Worm (Caenorhabditis elegans) whole organism, L3 larva: ENCODE data around the gene F22B5.10.

Source experiments
- R02D3.7 ChIP-seq: fragments of 150-350 bp; optimal IDR thresholded peaks from 2 replicates; lab custom pipeline; 2014; ENCODE audit warnings: missing biosample characterization, missing genetic modification characterization
- aly-2 ChIP-seq: fragments of 150-350 bp; optimal IDR thresholded peaks from 2 replicates; lab custom pipeline; 2014; ENCODE audit warnings: missing biosample characterization, missing genetic modification characterization
- ama-1 ChIP-seq: fragments of 150-350 bp; optimal IDR thresholded peaks from 2 replicates; lab custom pipeline; 2018
- ceh-16 ChIP-seq: sonication (generic microtip); optimal IDR thresholded peaks from 2 replicates; lab custom pipeline; 2017; ENCODE audit warnings: missing biosample characterization, missing genetic modification characterization
- ceh-28 ChIP-seq: fragments of 150-350 bp; optimal IDR thresholded peaks from 2 replicates; lab custom pipeline; 2014; ENCODE audit warnings: missing biosample characterization, missing genetic modification reagents, missing genetic modification characterization
- ceh-82 ChIP-seq: fragments of 150-350 bp; optimal IDR thresholded peaks from 2 replicates; lab custom pipeline; 2014; ENCODE audit warnings: missing biosample characterization, missing genetic modification characterization
- daf-12 ChIP-seq: fragments of 150-350 bp; optimal IDR thresholded peaks from 2 replicates; lab custom pipeline; 2014; ENCODE audit warnings: missing biosample characterization, missing genetic modification reagents, missing genetic modification characterization
- egl-27 ChIP-seq: sonication (generic microtip); optimal IDR thresholded peaks from 4 replicates; lab custom pipeline; 2017; ENCODE audit warnings: missing biosample characterization, missing genetic modification reagents, missing genetic modification characterization
- egl-5 ChIP-seq: fragments of 150-350 bp; optimal IDR thresholded peaks from 2 replicates; lab custom pipeline; 2017; ENCODE audit warnings: missing biosample characterization, missing genetic modification reagents, missing genetic modification characterization, inconsistent platforms
- elt-1 ChIP-seq: fragments of 150-350 bp; optimal IDR thresholded peaks from 2 replicates; lab custom pipeline; 2014; ENCODE audit warnings: missing biosample characterization, missing genetic modification characterization
- elt-2 ChIP-seq: sonication (generic microtip); optimal IDR thresholded peaks from 2 replicates; lab custom pipeline; 2016; ENCODE audit warnings: missing genetic modification reagents, mild to moderate bottlenecking, missing genetic modification characterization, missing compliant biosample characterization
- elt-3 ChIP-seq, 3 experiments: fragments of 150-350 bp in 1 of 3; sonication (generic microtip) in 2 of 3; optimal IDR thresholded peaks; 2 replicates in 2 of 3; 4 replicates in 1 of 3; lab custom pipeline; 2014 to 2017; ENCODE audit warnings: missing biosample characterization in 3 of 3, missing genetic modification characterization in 3 of 3
- eor-1 ChIP-seq, 2 experiments: fragments of 150-350 bp; optimal IDR thresholded peaks; 2 replicates each; lab custom pipeline; 2014 to 2018; ENCODE audit warnings: missing biosample characterization in 2 of 2, missing genetic modification characterization in 2 of 2
- fkh-10 ChIP-seq: sonication (generic microtip); optimal IDR thresholded peaks from 2 replicates; lab custom pipeline; 2017; ENCODE audit warnings: missing biosample characterization, missing genetic modification reagents, missing genetic modification characterization
- fkh-2 ChIP-seq: fragments of 150-350 bp; optimal IDR thresholded peaks from 2 replicates; lab custom pipeline; 2014; ENCODE audit warnings: missing biosample characterization, missing genetic modification reagents, missing genetic modification characterization
- fos-1 ChIP-seq: fragments of 150-350 bp; optimal IDR thresholded peaks from 2 replicates; lab custom pipeline; 2014; ENCODE audit warnings: missing biosample characterization, missing genetic modification characterization
- hmg-11 ChIP-seq: sonication (generic microtip); optimal IDR thresholded peaks from 2 replicates; lab custom pipeline; 2016; ENCODE audit warnings: missing genetic modification characterization, missing compliant biosample characterization
- jun-1 ChIP-seq: fragments of 150-350 bp; optimal IDR thresholded peaks from 2 replicates; lab custom pipeline; 2014; ENCODE audit warnings: missing biosample characterization, missing genetic modification reagents, missing genetic modification characterization
- lin-15B ChIP-seq: fragments of 150-350 bp; optimal IDR thresholded peaks from 2 replicates; lab custom pipeline; 2014; ENCODE audit warnings: missing biosample characterization, missing genetic modification characterization
- lin-39 ChIP-seq: fragments of 150-350 bp; optimal IDR thresholded peaks from 2 replicates; lab custom pipeline; 2018; ENCODE audit warnings: missing biosample characterization, missing genetic modification reagents, missing genetic modification characterization
- lsy-12 ChIP-seq: sonication (generic microtip); optimal IDR thresholded peaks from 2 replicates; lab custom pipeline; 2016; ENCODE audit warnings: mild to moderate bottlenecking, missing genetic modification characterization, missing compliant biosample characterization
- mdl-1 ChIP-seq: fragments of 150-350 bp; optimal IDR thresholded peaks from 2 replicates; lab custom pipeline; 2014; ENCODE audit warnings: missing biosample characterization, missing genetic modification characterization
- mml-1 ChIP-seq: fragments of 150-350 bp; sonication (generic microtip); optimal IDR thresholded peaks from 3 replicates; lab custom pipeline; 2014; ENCODE audit warnings: missing biosample characterization, missing genetic modification characterization
- nfya-1 ChIP-seq: sonication (generic microtip); optimal IDR thresholded peaks from 2 replicates; lab custom pipeline; 2017; ENCODE audit warnings: missing genetic modification characterization, mild to moderate bottlenecking, missing compliant biosample characterization, antibody characterized with exemption, moderate library complexity; ENCODE audit not compliant: insufficient read depth
- nhr-11 ChIP-seq: fragments of 150-350 bp; optimal IDR thresholded peaks from 2 replicates; lab custom pipeline; 2014; ENCODE audit warnings: missing biosample characterization, missing genetic modification characterization
- nhr-12 ChIP-seq: fragments of 150-350 bp; optimal IDR thresholded peaks from 2 replicates; lab custom pipeline; 2014; ENCODE audit warnings: missing biosample characterization, missing genetic modification characterization
- nhr-23 ChIP-seq: fragments of 150-350 bp; optimal IDR thresholded peaks from 2 replicates; lab custom pipeline; 2014; ENCODE audit warnings: missing biosample characterization, missing genetic modification reagents, missing genetic modification characterization
- nhr-237 ChIP-seq: fragments of 150-350 bp; optimal IDR thresholded peaks from 2 replicates; lab custom pipeline; 2014; ENCODE audit warnings: missing biosample characterization, missing genetic modification characterization
- nhr-25 ChIP-seq: sonication (generic microtip); optimal IDR thresholded peaks from 2 replicates; lab custom pipeline; 2017; ENCODE audit warnings: missing biosample characterization, missing genetic modification characterization
- nhr-28 ChIP-seq: fragments of 150-350 bp; optimal IDR thresholded peaks from 2 replicates; lab custom pipeline; 2014; ENCODE audit warnings: missing biosample characterization, missing genetic modification characterization
- nhr-43 ChIP-seq: sonication (generic microtip); optimal IDR thresholded peaks from 2 replicates; lab custom pipeline; 2016; ENCODE audit warnings: mild to moderate bottlenecking, missing genetic modification characterization, missing compliant biosample characterization; ENCODE audit not compliant: poor library complexity, severe bottlenecking
- nhr-67 ChIP-seq: fragments of 150-350 bp; optimal IDR thresholded peaks from 2 replicates; lab custom pipeline; 2014; ENCODE audit warnings: missing biosample characterization, missing genetic modification characterization
- nhr-76 ChIP-seq: fragments of 150-350 bp; sonication (generic microtip); optimal IDR thresholded peaks from 5 replicates; lab custom pipeline; 2014; ENCODE audit warnings: missing biosample characterization, missing genetic modification characterization
- nhr-77 ChIP-seq: fragments of 150-350 bp; optimal IDR thresholded peaks from 2 replicates; lab custom pipeline; 2014; ENCODE audit warnings: missing biosample characterization, missing genetic modification characterization
- pha-4 ChIP-seq: fragments of 150-350 bp; optimal IDR thresholded peaks from 2 replicates; lab custom pipeline; 2014; ENCODE audit warnings: missing biosample characterization, missing genetic modification reagents, missing genetic modification characterization
- pqm-1 ChIP-seq: fragments of 150-350 bp; optimal IDR thresholded peaks from 2 replicates; lab custom pipeline; 2017; ENCODE audit warnings: missing biosample characterization, missing genetic modification characterization, inconsistent platforms
- skn-1 ChIP-seq: fragments of 150-350 bp; optimal IDR thresholded peaks from 2 replicates; lab custom pipeline; 2014; ENCODE audit warnings: missing biosample characterization, missing genetic modification characterization
- snpc-4 ChIP-seq: fragments of 150-350 bp; optimal IDR thresholded peaks from 2 replicates; lab custom pipeline; 2014; ENCODE audit warnings: missing biosample characterization, missing genetic modification characterization
- tbx-2 ChIP-seq: sonication (generic microtip); optimal IDR thresholded peaks from 2 replicates; lab custom pipeline; 2016; ENCODE audit warnings: mild to moderate bottlenecking, missing genetic modification characterization, missing compliant biosample characterization
- unc-39 ChIP-seq: sonication (generic microtip); optimal IDR thresholded peaks from 4 replicates; lab custom pipeline; 2017; ENCODE audit warnings: missing biosample characterization, missing genetic modification characterization
- zag-1 ChIP-seq: fragments of 150-350 bp; optimal IDR thresholded peaks from 2 replicates; lab custom pipeline; 2014; ENCODE audit warnings: missing biosample characterization, missing genetic modification characterization
- ztf-11 ChIP-seq: fragments of 150-350 bp; optimal IDR thresholded peaks from 2 replicates; lab custom pipeline; 2014; ENCODE audit warnings: missing biosample characterization, missing genetic modification characterization
- ztf-4 ChIP-seq: fragments of 150-350 bp; optimal IDR thresholded peaks from 2 replicates; lab custom pipeline; 2014; ENCODE audit warnings: missing biosample characterization, missing genetic modification characterization

The F22B5.10 gene

DNA sequence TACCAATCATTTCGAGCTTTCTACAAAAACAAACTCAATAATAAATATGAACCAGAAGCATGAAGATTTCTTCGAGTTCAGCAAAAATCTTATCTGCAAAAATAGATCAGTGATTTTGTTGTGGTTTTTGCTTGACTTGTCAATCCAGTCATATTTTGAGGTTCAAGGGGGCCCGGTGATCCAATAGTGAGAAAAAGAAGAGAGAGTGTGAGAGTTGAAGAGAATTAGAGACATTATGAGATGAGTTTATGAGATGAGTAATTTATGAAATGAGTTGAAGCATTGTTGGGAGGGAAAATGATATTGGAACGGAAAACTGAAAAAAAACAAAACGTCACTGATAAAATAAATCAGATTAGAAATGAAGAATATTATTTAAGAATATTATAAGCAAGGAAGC is 42.0 kb downstream of the F22B5.10 start, which contains the start of gene T13H5.1:
Gene T13H5.1 (minus strand): TSS at position 101 of the 400 bp plus-strand sequence.
- no peak for TF ChIP-seq egl-27 (tag; lab: Kevin White, UChicago)
- TF ChIP-seq fos-1: no peak
- TF ChIP-seq lin-39 (tag; lab: Kevin White, UChicago): no peak
- no peak for TF ChIP-seq jun-1 (tag; lab: Kevin White, UChicago)
- no peak for TF ChIP-seq lsy-12 (tag; lab: Kevin White, UChicago)
- no peak for TF ChIP-seq tbx-2 (tag; lab: Kevin White, UChicago)
- TF ChIP-seq skn-1 (tag; lab: Kevin White, UChicago): no peak
- no peak for TF ChIP-seq pha-4 (tag; lab: Kevin White, UChicago)
- no peak for TF ChIP-seq elt-3 (tag; optimal IDR thresholded peaks at IDR 0.05; lab: Kevin White, UChicago)
- TF ChIP-seq pqm-1 (tag; lab: Kevin White, UChicago): no peak
- no peak for TF ChIP-seq unc-39
- no peak for TF ChIP-seq ama-1 (lab: Kevin White, UChicago)
- no peak for TF ChIP-seq R02D3.7 (tag; lab: Kevin White, UChicago)
- no peak for TF ChIP-seq mml-1 (tag; lab: Kevin White, UChicago)
- TF ChIP-seq lin-15B (tag; lab: Kevin White, UChicago): no peak
- TF ChIP-seq daf-12 (tag; lab: Kevin White, UChicago): no peak
- TF ChIP-seq mdl-1: no peak
- no peak for TF ChIP-seq snpc-4 (tag; lab: Kevin White, UChicago)

DNA sequence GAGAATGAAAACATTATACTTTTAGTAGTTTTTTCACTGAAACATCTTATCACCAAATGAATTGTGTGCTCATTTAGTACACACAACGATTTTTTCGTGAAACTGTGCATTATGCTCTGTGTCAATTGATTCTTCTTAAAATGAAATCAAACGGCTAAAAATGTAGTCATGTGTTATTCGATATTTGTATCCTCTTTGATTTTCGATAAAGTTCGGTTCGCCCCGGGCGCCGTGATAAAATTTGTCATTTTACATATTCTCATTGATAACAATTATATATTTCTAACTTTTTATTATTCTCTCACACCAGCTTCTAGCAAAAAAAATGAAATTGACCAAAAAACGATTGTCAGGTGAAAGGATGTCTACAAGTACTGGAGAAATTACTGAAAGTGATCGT is 47.8 kb downstream of the F22B5.10 start, which contains the start of gene ctg-2:
Gene ctg-2 (plus strand): TSS at position 326 of the 400 bp plus-strand sequence.
- no peak for TF ChIP-seq fkh-2
- TF ChIP-seq jun-1 (tag; lab: Kevin White, UChicago): peak; percentile 32
- no peak for TF ChIP-seq zag-1 (tag; lab: Kevin White, UChicago)
- TF ChIP-seq nhr-237 (tag; lab: Kevin White, UChicago): no peak
- TF ChIP-seq pha-4 (tag; lab: Kevin White, UChicago): peak; percentile 43
- TF ChIP-seq fkh-10 (GFP tag; lab: Kevin White, UChicago): no peak
- peak; percentile 87 for TF ChIP-seq pqm-1 (tag; lab: Kevin White, UChicago)
- TF ChIP-seq ceh-82 (tag; lab: Kevin White, UChicago): no peak
- no peak for TF ChIP-seq fos-1
- no peak for TF ChIP-seq unc-39
- TF ChIP-seq ceh-16 (tag; lab: Kevin White, UChicago): no peak
- peak; percentile 81 for TF ChIP-seq elt-2
- TF ChIP-seq nhr-67 (tag; lab: Kevin White, UChicago): no peak
- TF ChIP-seq, all 47 proteins: peak for 4

DNA sequence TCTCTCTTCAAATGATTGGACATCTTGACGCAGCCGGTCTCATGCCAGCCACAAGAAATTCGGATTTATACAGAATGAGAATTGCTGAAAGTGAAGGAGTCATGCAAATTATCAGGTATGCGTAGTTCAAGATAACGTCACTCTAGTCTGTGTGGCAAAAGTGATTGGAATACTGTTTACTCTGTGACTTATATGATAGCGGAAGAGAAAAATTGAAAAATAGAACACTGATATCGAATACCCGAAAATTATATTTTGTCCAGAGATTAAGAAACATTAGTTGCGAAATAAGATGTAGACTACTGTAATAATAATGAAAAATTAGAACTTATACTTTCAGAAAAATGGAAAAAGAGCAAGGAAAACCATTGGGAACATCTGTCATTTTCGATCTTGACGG is 48.5 kb downstream of the F22B5.10 start:
- TF ChIP-seq fkh-2 (no peak), fkh-10 (GFP tag; lab: Kevin White, UChicago) (no peak), snpc-4 (tag; lab: Kevin White, UChicago) (no peak), unc-39 (no peak), daf-12 (tag; lab: Kevin White, UChicago) (no peak), nhr-12 (tag; lab: Kevin White, UChicago) (no peak), nhr-67 (tag; lab: Kevin White, UChicago) (no peak), aly-2 (tag; lab: Kevin White, UChicago) (no peak), egl-5 (tag; lab: Kevin White, UChicago) (no peak), ztf-4 (tag; lab: Kevin White, UChicago) (no peak), lin-15B (tag; lab: Kevin White, UChicago) (no peak), fos-1 (no peak), pqm-1 (tag; lab: Kevin White, UChicago) (peak; percentile 20), ceh-16 (tag; lab: Kevin White, UChicago) (no peak), jun-1 (tag; lab: Kevin White, UChicago) (peak; percentile 51), hmg-11 (tag; lab: Kevin White, UChicago) (no peak), pha-4 (tag; lab: Kevin White, UChicago) (peak; percentile 35), nhr-77 (no peak), nhr-11 (tag; lab: Kevin White, UChicago) (no peak), elt-3 (tag; optimal IDR thresholded peaks at IDR 0.05; lab: Kevin White, UChicago) (no peak), elt-1 (tag; lab: Kevin White, UChicago) (no peak), ceh-82 (tag; lab: Kevin White, UChicago) (no peak), mml-1 (tag; lab: Kevin White, UChicago) (no peak), elt-2 (peak; percentile 79), ceh-28 (tag; lab: Kevin White, UChicago) (no peak), ztf-11 (tag; lab: Kevin White, UChicago) (no peak), skn-1 (tag; lab: Kevin White, UChicago) (no peak)
- TF ChIP-seq, all 47 proteins: peak for 4

DNA sequence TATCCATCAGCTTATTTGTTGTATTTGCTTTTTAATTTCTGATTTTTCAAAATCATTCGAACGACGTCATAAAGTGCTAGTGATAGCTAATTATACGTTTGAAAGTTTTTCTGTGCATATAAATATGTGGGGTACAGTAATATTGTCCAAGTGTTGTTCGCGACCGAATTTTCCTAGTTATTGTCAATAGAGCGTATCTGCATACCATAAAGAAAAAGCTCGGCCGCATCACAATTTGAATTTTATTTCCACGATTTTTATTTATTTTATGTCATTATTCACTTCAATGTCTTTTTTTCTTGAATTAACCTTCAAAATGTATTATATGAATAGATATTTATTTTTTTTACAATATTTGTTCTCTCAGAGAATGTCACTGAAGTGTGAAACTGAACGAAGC is 49.8 kb downstream of the F22B5.10 start, which contains the start of gene rnh-2:
Gene rnh-2 (plus strand): TSS at position 368 of the 400 bp plus-strand sequence.
- peak; percentile 42 for TF ChIP-seq elt-2
- peak; percentile 85 for TF ChIP-seq lin-15B (tag; lab: Kevin White, UChicago)
- TF ChIP-seq pha-4 (tag; lab: Kevin White, UChicago): peak; percentile 92
- peak; percentile 52 for TF ChIP-seq nhr-25 (tag; lab: Kevin White, UChicago)
- TF ChIP-seq nhr-28 (tag; lab: Kevin White, UChicago): no peak
- no peak for TF ChIP-seq ztf-11 (tag; lab: Kevin White, UChicago)
- peak; percentile 28 for TF ChIP-seq nhr-76 (tag; lab: Kevin White, UChicago)
- TF ChIP-seq eor-1 (tag; optimal IDR thresholded peaks at IDR 0.05; lab: Kevin White, UChicago): no peak
- TF ChIP-seq ama-1 (lab: Kevin White, UChicago): no peak
- TF ChIP-seq nfya-1 (tag; lab: Kevin White, UChicago): peak; percentile 60
- TF ChIP-seq nhr-12 (tag; lab: Kevin White, UChicago): no peak
- TF ChIP-seq nhr-23 (tag; lab: Kevin White, UChicago): peak; percentile 83
- TF ChIP-seq snpc-4 (tag; lab: Kevin White, UChicago): peak; percentile 73
- TF ChIP-seq lsy-12 (tag; lab: Kevin White, UChicago): peak; percentile 14
- TF ChIP-seq R02D3.7 (tag; lab: Kevin White, UChicago): peak; percentile 46
- peak; percentile 58 for TF ChIP-seq nhr-43 (tag; lab: Kevin White, UChicago)
- no peak for TF ChIP-seq jun-1 (tag; lab: Kevin White, UChicago)
- TF ChIP-seq lin-39 (tag; lab: Kevin White, UChicago): no peak
